Fruit fly (Drosophila melanogaster): ENCODE measurements around the gene RpL32.

RpL32 gene

dm6 chr3R:29997607-29998236, 48.2 kb downstream of the RpL32 start, which contains the start of the genes CG15525 and CG11504:
Gene CG15525 (minus strand): TSS chr3R:29997676.
Gene CG11504 (plus strand): TSS chr3R:29997900.
- no peak for TF ChIP-seq noc (tag; optimal IDR thresholded peaks at IDR 0.05)
